Worm (Caenorhabditis elegans): ENCODE data around the gene ssq-4.
"Not testable (repeated sequence)": the region's sequence is repeated elsewhere in the genome, so short reads cannot be mapped to it uniquely, and the experiment has no call there.

Gene ssq-4

DNA sequence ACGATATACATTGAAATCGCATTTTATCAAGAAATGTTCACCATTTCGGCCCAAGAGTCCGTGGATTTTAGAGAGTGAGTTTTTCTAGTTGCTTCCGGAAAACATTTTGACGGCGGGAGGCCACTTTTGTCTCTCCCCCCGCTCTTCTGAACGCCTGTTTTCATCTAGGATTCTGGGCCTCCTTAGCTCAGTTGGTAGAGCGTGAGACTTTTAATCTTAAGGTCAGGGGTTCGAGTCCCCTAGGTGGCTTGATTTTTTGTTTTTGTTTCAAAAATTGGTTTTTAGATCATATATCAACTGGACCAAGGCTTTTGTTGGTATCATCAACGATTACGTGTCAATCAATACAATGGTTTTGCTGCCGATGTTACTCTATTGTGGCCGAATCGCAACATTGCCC, 22.5 kb downstream of the ssq-4 start:
- TF ChIP-seq scrt-1 (GFP tag; IDR thresholded peaks at IDR 0.05) (peak; percentile 80), tra-4 (tag; optimal IDR thresholded peaks at IDR 0.05) (no peak), flt-1 (GFP tag; IDR thresholded peaks at IDR 0.05) (peak; percentile 82), tbx-11 (GFP tag; IDR thresholded peaks at IDR 0.05) (peak; percentile 59), hnd-1 (tag; optimal IDR thresholded peaks at IDR 0.05) (no peak), hmg-4 (GFP tag; optimal IDR thresholded peaks at IDR 0.05) (no peak), ama-1 (optimal IDR thresholded peaks at IDR 0.05) (no peak), pes-1 (GFP tag; IDR thresholded peaks at IDR 0.05) (peak; percentile 84), tbx-37 (GFP tag; conservative IDR thresholded peaks at IDR 0.05) (peak; percentile 49; the same call in 1 of the 2 replicates), sea-1 (GFP tag; conservative IDR thresholded peaks at IDR 0.05) (peak; percentile 74; the same call in 1 of the 2 replicates), ets-7 (tag; optimal IDR thresholded peaks at IDR 0.05) (no peak), aly-1 (tag; optimal IDR thresholded peaks at IDR 0.05) (no peak), B0310.2 (tag; optimal IDR thresholded peaks at IDR 0.05) (peak; percentile 18), ceh-36 (tag; optimal IDR thresholded peaks at IDR 0.05) (no peak)

DNA sequence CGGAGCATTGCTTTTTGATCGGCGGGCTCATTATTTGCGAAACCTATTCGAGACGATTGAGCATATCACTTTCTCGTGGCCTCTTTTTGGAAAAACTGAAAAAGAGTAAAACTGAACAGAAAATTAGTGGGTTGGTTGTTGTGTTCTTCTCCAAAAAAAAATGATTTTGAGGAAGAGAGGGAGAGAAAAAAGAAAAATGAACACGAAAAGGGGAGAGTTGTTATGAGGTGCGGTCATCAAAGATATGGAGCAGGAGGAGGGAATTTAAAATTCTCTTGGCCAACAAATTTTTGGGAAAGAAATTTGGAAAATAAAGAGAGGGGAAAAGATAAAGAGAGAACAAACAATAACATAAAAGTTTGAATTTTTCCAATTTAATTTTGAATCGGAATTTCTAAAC, 29.1 kb downstream of the ssq-4 start, which contains the start of gene hot-9:
TSS of gene hot-9 (minus strand) at position 101 of the 400 bp plus-strand sequence.
- TF ChIP-seq ama-1 (optimal IDR thresholded peaks at IDR 0.05) (no peak), tra-4 (tag; optimal IDR thresholded peaks at IDR 0.05) (no peak), ceh-13 (GFP tag; optimal IDR thresholded peaks at IDR 0.05) (no peak), hmg-4 (GFP tag; optimal IDR thresholded peaks at IDR 0.05) (no peak), tbx-11 (GFP tag; IDR thresholded peaks at IDR 0.05) (no peak), B0310.2 (tag; optimal IDR thresholded peaks at IDR 0.05) (no peak), sea-1 (GFP tag; conservative IDR thresholded peaks at IDR 0.05) (no peak), hmbx-1 (tag; optimal IDR thresholded peaks at IDR 0.05) (no peak), F13C5.2 (tag; optimal IDR thresholded peaks at IDR 0.05) (no peak), ets-7 (tag; optimal IDR thresholded peaks at IDR 0.05) (no peak), aly-1 (tag; optimal IDR thresholded peaks at IDR 0.05) (no peak), pes-1 (GFP tag; IDR thresholded peaks at IDR 0.05) (no peak), tbx-37 (GFP tag; conservative IDR thresholded peaks at IDR 0.05) (no peak), ceh-36 (tag; optimal IDR thresholded peaks at IDR 0.05) (no peak), flt-1 (GFP tag; IDR thresholded peaks at IDR 0.05) (no peak), hnd-1 (tag; optimal IDR thresholded peaks at IDR 0.05) (no peak)

DNA sequence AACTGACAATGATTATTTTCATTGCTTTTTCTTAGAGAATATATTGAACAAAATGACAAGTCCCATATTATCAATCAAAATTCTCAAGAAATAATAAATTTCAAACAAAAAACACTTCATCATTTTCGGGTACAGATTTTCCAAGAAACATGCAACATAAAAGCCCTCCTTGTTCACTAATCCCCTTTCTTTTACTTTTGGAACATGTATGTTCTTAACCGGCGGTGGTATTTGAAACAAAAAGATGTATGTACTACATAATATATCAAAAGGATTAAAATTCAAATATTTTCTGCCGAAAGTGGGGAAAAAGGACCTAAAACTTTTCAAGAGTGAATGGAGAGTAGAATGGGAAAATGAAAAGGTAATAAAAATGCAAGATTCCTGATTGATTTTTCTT, 38.0 kb downstream of the ssq-4 start:
- TF ChIP-seq ceh-36 (tag; optimal IDR thresholded peaks at IDR 0.05) (no peak), tra-4 (tag; optimal IDR thresholded peaks at IDR 0.05) (no peak), hmbx-1 (tag; optimal IDR thresholded peaks at IDR 0.05) (no peak), F13C5.2 (tag; optimal IDR thresholded peaks at IDR 0.05) (no peak), aly-1 (tag; optimal IDR thresholded peaks at IDR 0.05) (no peak), tbx-37 (GFP tag; conservative IDR thresholded peaks at IDR 0.05) (no peak), ceh-13 (GFP tag; optimal IDR thresholded peaks at IDR 0.05) (no peak), scrt-1 (GFP tag; IDR thresholded peaks at IDR 0.05) (no peak), hmg-4 (GFP tag; optimal IDR thresholded peaks at IDR 0.05) (no peak), B0310.2 (tag; optimal IDR thresholded peaks at IDR 0.05) (no peak), flt-1 (GFP tag; IDR thresholded peaks at IDR 0.05) (no peak), pes-1 (GFP tag; IDR thresholded peaks at IDR 0.05) (no peak), sea-1 (GFP tag; conservative IDR thresholded peaks at IDR 0.05) (no peak), hnd-1 (tag; optimal IDR thresholded peaks at IDR 0.05) (no peak), ama-1 (optimal IDR thresholded peaks at IDR 0.05) (no peak)

DNA sequence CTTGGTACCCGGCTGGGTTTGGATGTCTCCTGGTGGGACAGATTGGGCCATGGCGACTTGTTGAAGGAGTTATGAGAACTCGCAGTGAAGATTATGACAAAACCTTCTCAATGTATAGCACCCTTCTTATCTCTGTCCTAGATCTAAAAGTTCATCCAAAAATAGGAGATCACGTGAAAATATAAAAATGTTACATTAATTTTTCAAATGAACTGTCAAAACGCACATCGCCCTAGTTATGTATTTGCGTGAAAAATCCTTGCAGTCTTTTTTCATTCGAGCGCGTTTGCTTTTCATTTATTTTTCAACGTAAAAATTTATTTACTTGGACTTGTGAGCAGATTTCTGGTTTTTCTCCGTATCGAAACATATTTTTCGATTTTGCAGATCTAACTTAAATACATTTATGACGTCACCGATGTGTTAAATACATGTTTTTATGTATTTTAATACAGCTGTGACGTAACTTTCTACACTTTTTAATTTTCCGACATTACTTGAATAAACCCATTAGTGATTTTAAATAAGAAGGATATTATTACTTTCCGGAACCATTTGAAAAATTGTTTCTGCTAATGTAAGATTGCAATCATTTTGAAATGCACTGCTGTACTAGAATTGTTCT, 39.8 kb downstream of the ssq-4 start, which contains the start of gene msp-55:
TSS of gene msp-55 (minus strand) at position 51 of the 625 bp plus-strand sequence.
- no peak for TF ChIP-seq scrt-1 (GFP tag; IDR thresholded peaks at IDR 0.05)
- no peak for TF ChIP-seq F13C5.2 (tag; optimal IDR thresholded peaks at IDR 0.05)
- TF ChIP-seq ama-1 (optimal IDR thresholded peaks at IDR 0.05): no peak
- TF ChIP-seq hnd-1 (tag; optimal IDR thresholded peaks at IDR 0.05): no peak
- TF ChIP-seq ets-7 (tag; optimal IDR thresholded peaks at IDR 0.05): no peak
- no peak for TF ChIP-seq tra-4 (tag; optimal IDR thresholded peaks at IDR 0.05)
- no peak for TF ChIP-seq tbx-37 (GFP tag; conservative IDR thresholded peaks at IDR 0.05)
- no peak for TF ChIP-seq ceh-36 (tag; optimal IDR thresholded peaks at IDR 0.05)
- no peak for TF ChIP-seq aly-1 (tag; optimal IDR thresholded peaks at IDR 0.05)
- no peak for TF ChIP-seq ceh-13 (GFP tag; optimal IDR thresholded peaks at IDR 0.05)
- TF ChIP-seq hmg-4 (GFP tag; optimal IDR thresholded peaks at IDR 0.05): no peak

DNA sequence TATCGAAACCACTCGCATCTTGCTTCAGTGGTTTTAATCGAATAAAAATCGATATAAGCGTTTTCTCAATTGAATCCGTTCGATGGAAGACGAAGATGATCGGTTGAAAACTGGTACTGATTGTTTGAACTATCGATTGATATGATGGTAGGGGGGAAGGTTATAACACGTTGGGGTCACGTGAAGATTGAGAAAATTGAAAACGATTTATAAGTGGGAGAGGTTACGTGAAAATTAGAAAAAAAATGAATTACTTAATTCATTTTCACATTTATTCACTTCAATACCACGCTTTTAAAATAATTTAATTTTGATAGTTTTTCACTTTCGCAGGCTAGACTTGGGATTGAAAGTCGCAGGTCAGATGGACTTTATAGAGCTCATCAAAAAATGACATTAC, 44.7 kb downstream of the ssq-4 start, which contains the start of gene C09B9.7:
TSS of gene C09B9.7 (minus strand) at position 101 of the 400 bp plus-strand sequence.
- no peak for TF ChIP-seq tbx-11 (GFP tag; IDR thresholded peaks at IDR 0.05)

DNA sequence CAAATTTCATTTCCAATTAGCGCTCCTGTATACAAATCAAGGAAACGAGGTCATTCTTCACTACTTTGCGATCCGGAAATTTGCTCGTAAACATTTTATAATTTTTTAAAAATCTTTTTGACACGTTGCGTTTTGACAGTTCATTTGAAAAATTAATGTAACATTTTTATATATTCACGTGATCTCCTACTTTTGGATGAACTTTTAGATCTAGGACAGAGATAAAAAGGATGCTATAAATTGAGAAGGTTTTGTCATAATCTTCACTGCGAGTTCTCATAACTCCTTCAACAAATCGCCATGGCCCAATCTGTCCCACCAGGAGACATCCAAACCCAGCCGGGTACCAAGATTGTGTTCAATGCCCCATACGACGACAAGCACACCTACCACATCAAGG, 46.0 kb downstream of the ssq-4 start, which contains the start of gene msp-57:
TSS of gene msp-57 (plus strand) at position 301 of the 400 bp plus-strand sequence.
- TF ChIP-seq hmbx-1 (tag; optimal IDR thresholded peaks at IDR 0.05); ets-7 (tag; optimal IDR thresholded peaks at IDR 0.05); ama-1 (optimal IDR thresholded peaks at IDR 0.05): not testable (repeated sequence)

DNA sequence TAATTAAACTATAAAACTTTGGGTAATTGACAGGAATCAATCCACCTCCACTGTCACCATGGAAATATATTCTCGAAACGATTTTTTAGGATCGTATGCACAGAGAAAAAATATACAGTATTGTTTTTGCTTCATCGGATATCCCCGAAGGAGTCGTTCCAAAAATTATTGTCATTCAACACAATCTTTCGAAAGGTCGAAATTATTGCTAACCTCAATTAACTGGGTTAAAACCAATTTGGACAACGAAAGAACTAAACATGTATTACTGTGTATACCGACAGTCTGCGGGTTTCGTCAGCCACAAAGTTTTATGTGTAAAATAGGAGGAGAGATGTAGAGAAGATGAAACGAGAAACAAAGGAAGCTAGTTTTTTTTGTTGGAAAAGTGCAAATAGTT, 47.0 kb downstream of the ssq-4 start:
- TF ChIP-seq tbx-37 (GFP tag; conservative IDR thresholded peaks at IDR 0.05): no peak
- TF ChIP-seq ceh-36 (tag; optimal IDR thresholded peaks at IDR 0.05): no peak
- no peak for TF ChIP-seq scrt-1 (GFP tag; IDR thresholded peaks at IDR 0.05)
- no peak for TF ChIP-seq tbx-11 (GFP tag; IDR thresholded peaks at IDR 0.05)
- TF ChIP-seq flt-1 (GFP tag; IDR thresholded peaks at IDR 0.05): no peak
- no peak for TF ChIP-seq pes-1 (GFP tag; IDR thresholded peaks at IDR 0.05)
- no peak for TF ChIP-seq ets-7 (tag; optimal IDR thresholded peaks at IDR 0.05)
- no peak for TF ChIP-seq B0310.2 (tag; optimal IDR thresholded peaks at IDR 0.05)

DNA sequence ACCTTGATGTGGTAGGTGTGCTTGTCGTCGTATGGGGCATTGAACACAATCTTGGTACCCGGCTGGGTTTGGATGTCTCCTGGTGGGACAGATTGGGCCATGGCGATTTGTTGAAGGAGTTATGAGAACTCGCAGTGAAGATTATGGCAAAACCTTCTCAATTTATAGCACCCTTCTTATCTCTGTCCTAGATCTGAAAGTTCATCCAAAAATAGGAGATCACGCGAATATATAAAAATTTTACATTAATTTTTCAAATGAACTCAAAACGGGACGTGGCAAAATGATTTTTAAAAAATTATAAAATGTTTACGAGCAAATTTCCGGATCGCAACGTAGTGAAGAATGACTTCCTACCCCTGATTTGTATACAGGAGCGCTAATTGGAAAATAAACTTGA, 48.7 kb downstream of the ssq-4 start, which contains the start of gene msp-53:
TSS of gene msp-53 (minus strand) at position 101 of the 400 bp plus-strand sequence.
- not testable (repeated sequence) for TF ChIP-seq flt-1 (GFP tag; IDR thresholded peaks at IDR 0.05); pes-1 (GFP tag; IDR thresholded peaks at IDR 0.05); hnd-1 (tag; optimal IDR thresholded peaks at IDR 0.05)

Measured in whole organism, early embryonic.